Worm (Caenorhabditis elegans) whole organism, young adult: Measurements from ENCODE around the gene col-20.

Experiments used
- B0019.2 ChIP-seq: fragments of 200-800 bp; sonication (Bioruptor generic); conservative IDR thresholded peaks from 2 replicates; pipeline ENCODE4 v1.3.6; 2022; ENCODE audit warnings: missing genetic modification reagents, missing genetic modification characterization, missing compliant biosample characterization
- B0261.1 ChIP-seq: sonication (generic microtip); optimal IDR thresholded peaks from 2 replicates; lab custom pipeline; 2016; ENCODE audit warnings: mild to moderate bottlenecking, missing genetic modification characterization, moderate library complexity, missing compliant biosample characterization
- B0336.3 ChIP-seq: fragments of 200-800 bp; sonication (Bioruptor generic); IDR thresholded peaks from 2 replicates; pipeline ENCODE4 v1.3.6; 2022; ENCODE audit warnings: missing genetic modification characterization, missing compliant biosample characterization
- C17E4.6 ChIP-seq: fragments of 200-800 bp; sonication (Bioruptor generic); IDR thresholded peaks from 2 replicates; pipeline ENCODE4 v1.3.6; 2022; ENCODE audit warnings: missing genetic modification reagents, missing genetic modification characterization, missing compliant biosample characterization
- F33H1.4 ChIP-seq: fragments of 200-800 bp; sonication (Bioruptor generic); IDR thresholded peaks from 2 replicates; pipeline ENCODE4 v1.3.6; 2022; ENCODE audit warnings: missing genetic modification reagents, missing genetic modification characterization, missing compliant biosample characterization
- F37B4.10 ChIP-seq: fragments of 200-800 bp; sonication (Bioruptor generic); IDR thresholded peaks from 2 replicates; pipeline ENCODE4 v1.3.6; 2022; ENCODE audit warnings: missing genetic modification characterization, missing compliant biosample characterization
- F52B5.7 ChIP-seq: sonication (generic microtip); optimal IDR thresholded peaks from 2 replicates; lab custom pipeline; 2016; ENCODE audit warnings: mild to moderate bottlenecking, missing genetic modification characterization, missing compliant biosample characterization
- K12H6.12 ChIP-seq: fragments of 200-800 bp; sonication (Bioruptor generic); optimal IDR thresholded peaks from 2 replicates; lab custom pipeline; 2018; ENCODE audit warnings: mild to moderate bottlenecking, missing genetic modification characterization, missing compliant biosample characterization
- T26A5.8 ChIP-seq: sonication (generic microtip); optimal IDR thresholded peaks from 2 replicates; lab custom pipeline; 2016; ENCODE audit warnings: missing genetic modification characterization, missing compliant biosample characterization
- Y56A3A.18 ChIP-seq: fragments of 200-800 bp; sonication (Bioruptor generic); IDR thresholded peaks from 2 replicates; pipeline ENCODE4 v1.3.6; 2022; ENCODE audit warnings: missing genetic modification reagents, missing genetic modification characterization, missing compliant biosample characterization
- Y79H2A.3 ChIP-seq: fragments of 200-800 bp; sonication (Bioruptor generic); conservative IDR thresholded peaks from 2 replicates; pipeline ENCODE4 v1.3.6; 2022; ENCODE audit warnings: missing genetic modification reagents, missing genetic modification characterization, missing compliant biosample characterization
- Y95B8A.8 ChIP-seq: fragments of 200-800 bp; sonication (Bioruptor generic); IDR thresholded peaks from 2 replicates; pipeline ENCODE4 v1.3.6; 2022; ENCODE audit warnings: missing genetic modification reagents, missing genetic modification characterization, missing compliant biosample characterization
- akir-1 ChIP-seq: fragments of 200-800 bp; sonication (Bioruptor generic); optimal IDR thresholded peaks from 2 replicates; lab custom pipeline; 2018; ENCODE audit warnings: mild to moderate bottlenecking, missing genetic modification characterization, moderate library complexity, missing compliant biosample characterization
- aptf-3 ChIP-seq: fragments of 200-800 bp; sonication (Bioruptor generic); IDR thresholded peaks from 2 replicates; pipeline ENCODE4 v1.3.6; 2022; ENCODE audit warnings: missing genetic modification characterization, missing compliant biosample characterization
- bed-1 ChIP-seq: fragments of 200-800 bp; sonication (Bioruptor generic); IDR thresholded peaks from 2 replicates; pipeline ENCODE4 v1.3.6; 2022; ENCODE audit warnings: missing genetic modification reagents, missing genetic modification characterization, missing compliant biosample characterization
- cebp-2 ChIP-seq: fragments of 200-800 bp; sonication (Bioruptor generic); IDR thresholded peaks from 2 replicates; pipeline ENCODE4 v1.3.6; 2022; ENCODE audit warnings: missing genetic modification characterization, missing compliant biosample characterization
- ceh-100 ChIP-seq: fragments of 200-800 bp; sonication (Bioruptor generic); IDR thresholded peaks from 2 replicates; pipeline ENCODE4 v1.3.6; 2022; ENCODE audit warnings: missing genetic modification reagents, missing genetic modification characterization, missing compliant biosample characterization
- ceh-91 ChIP-seq: fragments of 200-800 bp; sonication (Bioruptor generic); IDR thresholded peaks from 2 replicates; pipeline ENCODE4 v1.3.6; 2022; ENCODE audit warnings: missing genetic modification reagents, missing genetic modification characterization, missing compliant biosample characterization
- die-1 ChIP-seq: sonication (generic microtip); optimal IDR thresholded peaks from 2 replicates; lab custom pipeline; 2016; ENCODE audit warnings: missing genotype, mild to moderate bottlenecking, missing genetic modification characterization, missing compliant biosample characterization
- dox-1 ChIP-seq: fragments of 200-800 bp; sonication (Bioruptor generic); IDR thresholded peaks from 2 replicates; pipeline ENCODE4 v1.3.6; 2022; ENCODE audit warnings: missing genetic modification reagents, missing genetic modification characterization, missing compliant biosample characterization
- dpff-1 ChIP-seq: sonication (generic microtip); optimal IDR thresholded peaks from 2 replicates; lab custom pipeline; 2017; ENCODE audit warnings: mild to moderate bottlenecking, missing genetic modification characterization, missing compliant biosample characterization
- efl-1 ChIP-seq: fragments of 150-350 bp; optimal IDR thresholded peaks from 2 replicates; lab custom pipeline; 2014; ENCODE audit warnings: missing biosample characterization, missing genetic modification reagents, missing genetic modification characterization
- ekl-4 ChIP-seq: fragments of 200-800 bp; sonication (Bioruptor generic); IDR thresholded peaks from 2 replicates; pipeline ENCODE4 v1.3.6; 2022; ENCODE audit warnings: missing genetic modification reagents, missing genetic modification characterization, missing compliant biosample characterization
- ets-4 ChIP-seq: fragments of 200-800 bp; sonication (Bioruptor generic); optimal IDR thresholded peaks from 2 replicates; lab custom pipeline; 2018; ENCODE audit warnings: mild to moderate bottlenecking, missing genetic modification characterization, missing compliant biosample characterization
- him-1 ChIP-seq: sonication (generic microtip); optimal IDR thresholded peaks from 2 replicates; lab custom pipeline; 2016; ENCODE audit warnings: missing genotype, missing genetic modification reagents, missing genetic modification characterization, missing compliant biosample characterization
- hrde-1 ChIP-seq: sonication (generic microtip); optimal IDR thresholded peaks from 2 replicates; lab custom pipeline; 2016; ENCODE audit warnings: missing genetic modification characterization, mild to moderate bottlenecking, missing compliant biosample characterization, moderate library complexity, missing genotype, missing genetic modification reagents, borderline replicate concordance
- let-607 ChIP-seq, 2 experiments: fragments of 200-800 bp in 1 of 2; sonication (Bioruptor generic) in 1 of 2; sonication (generic microtip) in 1 of 2; optimal IDR thresholded peaks; 2 replicates each; lab custom pipeline; 2016 to 2018; ENCODE audit warnings: mild to moderate bottlenecking in 2 of 2, missing compliant biosample characterization in 2 of 2, missing genetic modification characterization in 2 of 2, moderate library complexity in 2 of 2, missing genotype in 1 of 2
- lin-54 ChIP-seq: fragments of 200-800 bp; sonication (Bioruptor generic); optimal IDR thresholded peaks from 2 replicates; lab custom pipeline; 2018; ENCODE audit warnings: mild to moderate bottlenecking, missing genetic modification characterization, missing compliant biosample characterization
- madf-3 ChIP-seq: fragments of 200-800 bp; sonication (Bioruptor generic); IDR thresholded peaks from 2 replicates; pipeline ENCODE4 v1.3.6; 2022; ENCODE audit warnings: missing genetic modification reagents, missing genetic modification characterization, missing compliant biosample characterization
- mes-4 ChIP-seq: sonication (generic microtip); optimal IDR thresholded peaks from 2 replicates; lab custom pipeline; 2016; ENCODE audit warnings: missing genotype, missing genetic modification characterization, missing compliant biosample characterization
- mxl-1 ChIP-seq: sonication (generic microtip); optimal IDR thresholded peaks from 2 replicates; lab custom pipeline; 2016; ENCODE audit warnings: missing genetic modification characterization, missing compliant biosample characterization
- nfya-1 ChIP-seq: sonication (generic microtip); optimal IDR thresholded peaks from 2 replicates; lab custom pipeline; 2017; ENCODE audit warnings: antibody characterized with exemption, missing compliant biosample characterization, missing genetic modification characterization, borderline replicate concordance; ENCODE audit not compliant: insufficient read depth
- nfya-2 ChIP-seq: fragments of 200-800 bp; sonication (Bioruptor generic); IDR thresholded peaks from 2 replicates; pipeline ENCODE4 v1.3.6; 2022; ENCODE audit warnings: missing genetic modification reagents, missing genetic modification characterization, missing compliant biosample characterization
- nhr-179 ChIP-seq: sonication (generic microtip); optimal IDR thresholded peaks from 2 replicates; lab custom pipeline; 2016; ENCODE audit warnings: mild to moderate bottlenecking, missing genetic modification characterization, missing compliant biosample characterization
- nhr-27 ChIP-seq: fragments of 200-800 bp; sonication (Bioruptor generic); optimal IDR thresholded peaks from 2 replicates; lab custom pipeline; 2018; ENCODE audit warnings: mild to moderate bottlenecking, missing genetic modification characterization, moderate library complexity, missing compliant biosample characterization
- pbrm-1 ChIP-seq: fragments of 200-800 bp; sonication (Bioruptor generic); IDR thresholded peaks from 2 replicates; pipeline ENCODE4 v1.3.6; 2022; ENCODE audit warnings: missing genetic modification reagents, missing genetic modification characterization, missing compliant biosample characterization
- rcor-1 ChIP-seq: fragments of 200-800 bp; sonication (Bioruptor generic); IDR thresholded peaks from 2 replicates; pipeline ENCODE4 v1.3.6; 2022; ENCODE audit warnings: missing genetic modification reagents, missing genetic modification characterization, missing compliant biosample characterization
- sea-2 ChIP-seq: fragments of 200-800 bp; sonication (Bioruptor generic); IDR thresholded peaks from 2 replicates; pipeline ENCODE4 v1.3.6; 2022; ENCODE audit warnings: missing genetic modification characterization, missing compliant biosample characterization
- snpc-3.4 ChIP-seq: sonication (generic microtip); optimal IDR thresholded peaks from 2 replicates; lab custom pipeline; 2017; ENCODE audit warnings: missing genetic modification characterization, mild to moderate bottlenecking, missing compliant biosample characterization, antibody characterized with exemption, moderate library complexity, missing genotype, missing genetic modification reagents
- snpc-4 ChIP-seq, 5 experiments: fragments of 150-350 bp in 1 of 5; sonication (generic microtip) in 4 of 5; optimal IDR thresholded peaks; 2 replicates each; lab custom pipeline; 2014 to 2018; ENCODE audit warnings: missing genetic modification characterization in 5 of 5, missing biosample characterization in 3 of 5, antibody characterized with exemption in 2 of 5, mild to moderate bottlenecking in 2 of 5, missing compliant biosample characterization in 2 of 5, missing genotype in 2 of 5, moderate library complexity in 2 of 5, missing genetic modification reagents in 1 of 5
- unc-130 ChIP-seq: sonication (generic microtip); optimal IDR thresholded peaks from 2 replicates; lab custom pipeline; 2016; ENCODE audit warnings: missing genetic modification reagents, missing genetic modification characterization, missing compliant biosample characterization
- xnd-1 ChIP-seq: sonication (generic microtip); optimal IDR thresholded peaks from 2 replicates; lab custom pipeline; 2016; ENCODE audit warnings: missing genotype, missing genetic modification reagents, missing genetic modification characterization, missing compliant biosample characterization
- zfh-2 ChIP-seq: fragments of 200-800 bp; sonication (Bioruptor generic); conservative IDR thresholded peaks from 2 replicates; pipeline ENCODE4 v1.3.6; 2022; ENCODE audit warnings: missing genetic modification reagents, missing genetic modification characterization, missing compliant biosample characterization
- ztf-18 ChIP-seq: sonication (generic microtip); optimal IDR thresholded peaks from 2 replicates; lab custom pipeline; 2016; ENCODE audit warnings: missing genotype, mild to moderate bottlenecking, missing genetic modification characterization, missing compliant biosample characterization
- ztf-26 ChIP-seq: sonication (generic microtip); optimal IDR thresholded peaks from 2 replicates; lab custom pipeline; 2017; ENCODE audit warnings: missing genetic modification characterization, missing compliant biosample characterization
- ztf-28 ChIP-seq: fragments of 200-800 bp; sonication (Bioruptor generic); IDR thresholded peaks from 2 replicates; pipeline ENCODE4 v1.3.6; 2022; ENCODE audit warnings: missing genetic modification reagents, missing genetic modification characterization, missing compliant biosample characterization

col-20 gene

ce11 chrII:4891012-4891775 is 20.6 kb upstream of the col-20 start, which contains the start of gene gst-9 (continued):
- TF ChIP-seq efl-1 = no peak
- TF ChIP-seq T26A5.8 (tag; lab: Kevin White, UChicago) = no peak
- no peak for TF ChIP-seq zfh-2 (GFP tag; lab: Robert Waterston, UW)
- TF ChIP-seq mxl-1 (tag; lab: Kevin White, UChicago) = no peak
- peak; percentile 76 for TF ChIP-seq Y56A3A.18 (GFP tag; lab: Robert Waterston, UW)
- no peak for TF ChIP-seq ztf-18 (tag; lab: Kevin White, UChicago)
- TF ChIP-seq nfya-2 (GFP tag; lab: Robert Waterston, UW) = no peak
- TF ChIP-seq bed-1 (GFP tag; lab: Robert Waterston, UW) = no peak
- TF ChIP-seq C17E4.6 (GFP tag; lab: Robert Waterston, UW) = no peak
- no peak for TF ChIP-seq ceh-91 (GFP tag; lab: Robert Waterston, UW)
- TF ChIP-seq sea-2 = no peak
- peak; percentile 71; the same call in 1 of the 2 replicates for TF ChIP-seq ekl-4
- no peak for TF ChIP-seq ztf-28
- TF ChIP-seq him-1 (tag; lab: Kevin White, UChicago) = no peak
- peak; percentile 51 for TF ChIP-seq F52B5.7
- TF ChIP-seq unc-130 = no peak
- no peak for TF ChIP-seq die-1
- TF ChIP-seq Y95B8A.8 (GFP tag; lab: Robert Waterston, UW) = no peak
- no peak for TF ChIP-seq akir-1
- TF ChIP-seq ets-4 (GFP tag; lab: Kevin White, UChicago) = no peak
- 0 out of 2 replicates have a peak, but pooled peaks have one; percentile 53 for TF ChIP-seq pbrm-1 (GFP tag; lab: Robert Waterston, UW)
- 0 out of 2 replicates have a peak, but pooled peaks have one; percentile 5 for TF ChIP-seq cebp-2 (GFP tag; lab: Robert Waterston, UW)
- no peak for TF ChIP-seq rcor-1 (GFP tag; lab: Robert Waterston, UW)
- no peak for TF ChIP-seq B0019.2
- no peak for TF ChIP-seq nhr-27 (tag; lab: Kevin White, UChicago)
- TF ChIP-seq B0261.1 = no peak
- no peak for TF ChIP-seq hrde-1 (tag; lab: Kevin White, UChicago)
- TF ChIP-seq Y79H2A.3 (GFP tag; lab: Robert Waterston, UW) = no peak
- TF ChIP-seq madf-3 (GFP tag; lab: Robert Waterston, UW) = peak; percentile 44; the same call in 1 of the 2 replicates
- no peak for TF ChIP-seq xnd-1 (tag; lab: Kevin White, UChicago)
- TF ChIP-seq let-607 (tag; optimal IDR thresholded peaks at IDR 0.05; lab: Kevin White, UChicago) = no peak
- TF ChIP-seq dox-1 (GFP tag; lab: Robert Waterston, UW) = peak; percentile 55
- TF ChIP-seq dpff-1 = no peak
- no peak for TF ChIP-seq F33H1.4 (GFP tag; lab: Robert Waterston, UW)
- TF ChIP-seq lin-54 (GFP tag; lab: Kevin White, UChicago) = peak; percentile 53
- no peak for TF ChIP-seq snpc-3.4
- no peak for TF ChIP-seq F37B4.10 (GFP tag; lab: Robert Waterston, UW)
- no peak for TF ChIP-seq snpc-4 (GFP tag; optimal IDR thresholded peaks at IDR 0.05; lab: Kevin White, UChicago)
- TF ChIP-seq snpc-4 (tag; optimal IDR thresholded peaks at IDR 0.05; lab: Kevin White, UChicago) = peak in 2 of 4 experiments; percentile 4 to 16
- no peak for TF ChIP-seq nhr-179
- TF ChIP-seq mes-4 = no peak
- TF ChIP-seq aptf-3 (GFP tag; lab: Robert Waterston, UW) = no peak
- TF ChIP-seq B0336.3 (GFP tag; lab: Robert Waterston, UW) = peak; percentile 69
- no peak for TF ChIP-seq K12H6.12 (tag; lab: Kevin White, UChicago)
- TF ChIP-seq ztf-26 = peak; percentile 46
- TF ChIP-seq nfya-1 = no peak
- TF ChIP-seq ceh-100 (GFP tag; lab: Robert Waterston, UW) = no peak
